Worm (Caenorhabditis elegans) whole organism, L4 larva: ENCODE results near the gene F21G4.1.

Experiments used
- D1046.2 ChIP-seq: fragments of 200-800 bp; sonication (Bioruptor generic); IDR thresholded peaks from 2 replicates; pipeline ENCODE4 v1.3.6; 2022; ENCODE audit warnings: missing genetic modification characterization, missing compliant biosample characterization
- F26F4.8 ChIP-seq: fragments of 200-800 bp; sonication (Bioruptor generic); conservative IDR thresholded peaks from 2 replicates; pipeline ENCODE4 v1.3.6; 2022; ENCODE audit warnings: missing genetic modification characterization, missing compliant biosample characterization
- T20F7.1 ChIP-seq: fragments of 200-800 bp; sonication (Bioruptor generic); optimal IDR thresholded peaks from 2 replicates; lab custom pipeline; 2018; ENCODE audit warnings: mild to moderate bottlenecking, missing genetic modification characterization, missing compliant biosample characterization
- Y105C5A.15 ChIP-seq: fragments of 200-800 bp; sonication (Bioruptor generic); IDR thresholded peaks from 2 replicates; pipeline ENCODE4 v1.3.6; 2022; ENCODE audit warnings: missing genetic modification characterization, missing compliant biosample characterization
- ZK546.5 ChIP-seq, 2 experiments: sonication (generic microtip); optimal IDR thresholded peaks; 2 replicates each; lab custom pipeline; 2017; ENCODE audit warnings: missing biosample characterization in 2 of 2, missing genetic modification characterization in 2 of 2
- aha-1 ChIP-seq: fragments of 150-350 bp; peaks from one replicate; lab custom pipeline; 2014; ENCODE audit warnings: missing biosample characterization, missing genetic modification characterization
- arid-1 ChIP-seq: fragments of 200-800 bp; sonication (Bioruptor generic); conservative IDR thresholded peaks from 2 replicates; pipeline ENCODE4 v1.3.6; 2022; ENCODE audit warnings: missing genetic modification reagents, missing genetic modification characterization, missing compliant biosample characterization
- ceh-32 ChIP-seq: sonication (generic microtip); optimal IDR thresholded peaks from 2 replicates; lab custom pipeline; 2016; ENCODE audit warnings: mild to moderate bottlenecking, missing genetic modification characterization, missing compliant biosample characterization; ENCODE audit not compliant: poor library complexity
- ceh-62 ChIP-seq: sonication (generic microtip); optimal IDR thresholded peaks from 2 replicates; lab custom pipeline; 2017; ENCODE audit warnings: missing biosample characterization, missing genetic modification characterization
- ces-1 ChIP-seq: fragments of 150-350 bp; sonication (generic microtip); optimal IDR thresholded peaks from 4 replicates; lab custom pipeline; 2014; ENCODE audit warnings: missing biosample characterization, missing genetic modification reagents, missing genetic modification characterization
- cey-2 ChIP-seq: sonication (generic microtip); optimal IDR thresholded peaks from 3 replicates; lab custom pipeline; 2017; ENCODE audit warnings: missing genetic modification characterization, mild to moderate bottlenecking, missing compliant biosample characterization, antibody characterized with exemption, borderline replicate concordance; ENCODE audit not compliant: insufficient read depth
- daf-12 ChIP-seq: fragments of 150-350 bp; optimal IDR thresholded peaks from 2 replicates; lab custom pipeline; 2014; ENCODE audit warnings: missing biosample characterization, missing genetic modification reagents, missing genetic modification characterization
- daf-16 ChIP-seq, 3 experiments: sonication (generic microtip); optimal IDR thresholded peaks; 2 replicates each; lab custom pipeline; 2016 to 2017; ENCODE audit warnings: missing genetic modification characterization in 3 of 3, missing genetic modification reagents in 3 of 3, mild to moderate bottlenecking in 2 of 3, missing compliant biosample characterization in 2 of 3, missing biosample characterization in 1 of 3, moderate library complexity in 1 of 3
- dmd-8 ChIP-seq: fragments of 200-800 bp; sonication (Bioruptor generic); IDR thresholded peaks from 2 replicates; pipeline ENCODE4 v1.3.6; 2022; ENCODE audit warnings: missing genetic modification characterization, missing compliant biosample characterization
- dve-1 ChIP-seq: sonication (generic microtip); optimal IDR thresholded peaks from 2 replicates; lab custom pipeline; 2017; ENCODE audit warnings: antibody characterized with exemption, mild to moderate bottlenecking, missing genetic modification characterization, missing compliant biosample characterization; ENCODE audit not compliant: insufficient read depth
- egl-27 ChIP-seq: sonication (generic microtip); optimal IDR thresholded peaks from 3 replicates; lab custom pipeline; 2017; ENCODE audit warnings: missing biosample characterization, missing genetic modification reagents, missing genetic modification characterization
- gei-8 ChIP-seq: fragments of 200-800 bp; sonication (Bioruptor generic); optimal IDR thresholded peaks from 2 replicates; lab custom pipeline; 2018; ENCODE audit warnings: mild to moderate bottlenecking, missing genetic modification characterization, missing compliant biosample characterization
- hlh-11 ChIP-seq: fragments of 200-800 bp; sonication (Bioruptor generic); optimal IDR thresholded peaks from 2 replicates; lab custom pipeline; 2018; ENCODE audit warnings: mild to moderate bottlenecking, missing genetic modification characterization, missing compliant biosample characterization
- hlh-30 ChIP-seq: sonication (generic microtip); optimal IDR thresholded peaks from 2 replicates; lab custom pipeline; 2017; ENCODE audit warnings: antibody characterized with exemption, mild to moderate bottlenecking, missing genetic modification characterization, missing compliant biosample characterization; ENCODE audit not compliant: insufficient read depth
- hmg-1.1 ChIP-seq: fragments of 200-800 bp; sonication (Bioruptor generic); IDR thresholded peaks from 2 replicates; pipeline ENCODE4 v1.3.6; 2022; ENCODE audit warnings: missing genetic modification reagents, missing genetic modification characterization, missing compliant biosample characterization
- jun-1 ChIP-seq: fragments of 150-350 bp; optimal IDR thresholded peaks from 2 replicates; lab custom pipeline; 2014; ENCODE audit warnings: missing biosample characterization, missing genetic modification reagents, missing genetic modification characterization
- lin-1 ChIP-seq: fragments of 200-800 bp; sonication (Bioruptor generic); IDR thresholded peaks from 2 replicates; pipeline ENCODE4 v1.3.6; 2022; ENCODE audit warnings: missing genetic modification reagents, missing genetic modification characterization, missing compliant biosample characterization
- lin-15B ChIP-seq: fragments of 150-350 bp; sonication (generic microtip); optimal IDR thresholded peaks from 3 replicates; lab custom pipeline; 2014; ENCODE audit warnings: missing biosample characterization, missing genetic modification characterization
- lin-38 ChIP-seq: fragments of 200-800 bp; sonication (Bioruptor generic); IDR thresholded peaks from 2 replicates; pipeline ENCODE4 v1.3.6; 2022; ENCODE audit warnings: missing genetic modification reagents, missing genetic modification characterization, missing compliant biosample characterization
- lin-39 ChIP-seq: fragments of 150-350 bp; optimal IDR thresholded peaks from 2 replicates; lab custom pipeline; 2014; ENCODE audit warnings: missing biosample characterization, missing genetic modification reagents, missing genetic modification characterization
- lsy-2 ChIP-seq, 2 experiments: fragments of 150-350 bp in 1 of 2; sonication (generic microtip) in 1 of 2; optimal IDR thresholded peaks; 2 replicates each; lab custom pipeline; 2014 to 2017; ENCODE audit warnings: missing biosample characterization in 2 of 2, missing genetic modification characterization in 2 of 2
- mdt-29 ChIP-seq: fragments of 200-800 bp; sonication (Bioruptor generic); IDR thresholded peaks from 2 replicates; pipeline ENCODE4 v1.3.6; 2022; ENCODE audit warnings: missing genetic modification reagents, missing genetic modification characterization, missing compliant biosample characterization
- mep-1 ChIP-seq: fragments of 150-350 bp; sonication (generic microtip); optimal IDR thresholded peaks from 3 replicates; lab custom pipeline; 2014; ENCODE audit warnings: missing biosample characterization, missing genetic modification characterization
- mxl-3 ChIP-seq: fragments of 200-800 bp; sonication (Bioruptor generic); optimal IDR thresholded peaks from 2 replicates; lab custom pipeline; 2018; ENCODE audit warnings: mild to moderate bottlenecking, missing genetic modification characterization, missing compliant biosample characterization
- nhr-28 ChIP-seq: fragments of 150-350 bp; optimal IDR thresholded peaks from 2 replicates; lab custom pipeline; 2014; ENCODE audit warnings: missing biosample characterization, missing genetic modification characterization
- pqm-1 ChIP-seq: sonication (generic microtip); optimal IDR thresholded peaks from 2 replicates; lab custom pipeline; 2017; ENCODE audit warnings: missing biosample characterization, missing genetic modification characterization
- sdz-12 ChIP-seq: fragments of 200-800 bp; sonication (Bioruptor generic); optimal IDR thresholded peaks from 2 replicates; lab custom pipeline; 2018; ENCODE audit warnings: mild to moderate bottlenecking, missing genetic modification characterization, missing compliant biosample characterization
- snpc-4 ChIP-seq: fragments of 150-350 bp; optimal IDR thresholded peaks from 2 replicates; lab custom pipeline; 2014; ENCODE audit warnings: missing biosample characterization, missing genetic modification characterization
- spr-1 ChIP-seq: sonication (generic microtip); optimal IDR thresholded peaks from 2 replicates; lab custom pipeline; 2016; ENCODE audit warnings: mild to moderate bottlenecking, missing genetic modification characterization, missing compliant biosample characterization
- unc-62 ChIP-seq, 3 experiments: fragments of 150-350 bp in 1 of 3; sonication (generic microtip); optimal IDR thresholded peaks in 2 of 3; peaks in 1 of 3; 1 replicate in 1 of 3; 2 replicates in 2 of 3; lab custom pipeline; 2014 to 2017; ENCODE audit warnings: missing biosample characterization in 3 of 3, missing genetic modification characterization in 3 of 3, missing genetic modification reagents in 3 of 3, missing genotype in 1 of 3
- zag-1 ChIP-seq: fragments of 150-350 bp; optimal IDR thresholded peaks from 2 replicates; lab custom pipeline; 2014; ENCODE audit warnings: missing biosample characterization, missing genetic modification characterization
- zfp-2 ChIP-seq: sonication (generic microtip); optimal IDR thresholded peaks from 2 replicates; lab custom pipeline; 2016; ENCODE audit warnings: mild to moderate bottlenecking, missing genetic modification characterization, missing compliant biosample characterization
- ztf-11 ChIP-seq: fragments of 150-350 bp; optimal IDR thresholded peaks from 2 replicates; lab custom pipeline; 2014; ENCODE audit warnings: missing biosample characterization, missing genetic modification characterization

F21G4.1 gene

ce11 chrX:9938537-9938936, 46.4 kb upstream of the F21G4.1 start, which contains the start of the genes C17G1.5 and C17G1.14:
C17G1.5 (plus strand) TSS chrX:9938802.
C17G1.14 (plus strand) TSS chrX:9938813.
- TF ChIP-seq dve-1 (tag; lab: Kevin White, UChicago) (peak; percentile 8), cey-2 (tag; lab: Kevin White, UChicago) (no peak), egl-27 (tag; lab: Kevin White, UChicago) (no peak), daf-16 (GFP tag; optimal IDR thresholded peaks at IDR 0.05; lab: Kevin White, UChicago) (no peak), daf-16 (tag; optimal IDR thresholded peaks at IDR 0.05; lab: Kevin White, UChicago) (peak; percentile 68), mxl-3 (no peak), lin-39 (no peak), ceh-32 (tag; lab: Kevin White, UChicago) (no peak), jun-1 (tag; lab: Kevin White, UChicago) (no peak), zag-1 (tag; lab: Kevin White, UChicago) (no peak), ceh-62 (no peak), snpc-4 (tag; lab: Kevin White, UChicago) (no peak), aha-1 (no peak), pqm-1 (tag; lab: Kevin White, UChicago) (peak; percentile 9), lsy-2 (tag; optimal IDR thresholded peaks at IDR 0.05; lab: Kevin White, UChicago) (no peak), T20F7.1 (no peak), lin-15B (tag; lab: Kevin White, UChicago) (no peak)

ce11 chrX:9938091-9938490, 46.0 kb upstream of the F21G4.1 start:
- no peak for TF ChIP-seq ztf-11 (tag; lab: Kevin White, UChicago)
- TF ChIP-seq lin-38: no peak
- peak; percentile 11 for TF ChIP-seq hlh-30
- TF ChIP-seq lin-1 (GFP tag; lab: Robert Waterston, UW): no peak
- TF ChIP-seq jun-1 (tag; lab: Kevin White, UChicago): no peak
- TF ChIP-seq nhr-28: no peak
- peak; percentile 29 for TF ChIP-seq hlh-11 (tag; lab: Kevin White, UChicago)
- no peak for TF ChIP-seq arid-1
- no peak for TF ChIP-seq daf-12 (tag; lab: Kevin White, UChicago)

ce11 chrX:9934009-9934323, 41.8 kb upstream of the F21G4.1 start:
- TF ChIP-seq arid-1: no peak
- TF ChIP-seq daf-16 (GFP tag; optimal IDR thresholded peaks at IDR 0.05; lab: Kevin White, UChicago): no peak
- peak; percentile 44 for TF ChIP-seq daf-16 (tag; optimal IDR thresholded peaks at IDR 0.05; lab: Kevin White, UChicago)
- peak; percentile 19 for TF ChIP-seq hlh-11 (tag; lab: Kevin White, UChicago)
- TF ChIP-seq nhr-28: peak; percentile 37
- TF ChIP-seq dve-1 (tag; lab: Kevin White, UChicago): peak; percentile 50
- TF ChIP-seq ces-1 (GFP tag; lab: Kevin White, UChicago): no peak
- no peak for TF ChIP-seq lin-15B (tag; lab: Kevin White, UChicago)
- peak; percentile 37 for TF ChIP-seq pqm-1 (tag; lab: Kevin White, UChicago)
- TF ChIP-seq mdt-29 (GFP tag; lab: Robert Waterston, UW): no peak
- TF ChIP-seq mep-1 (tag; lab: Kevin White, UChicago): peak; percentile 4
- TF ChIP-seq F26F4.8 (GFP tag; lab: Robert Waterston, UW): no peak

ce11 chrX:9933291-9934008, 41.3 kb upstream of the F21G4.1 start:
- TF ChIP-seq zfp-2 (tag; lab: Kevin White, UChicago) (no peak), hmg-1.1 (GFP tag; lab: Robert Waterston, UW) (no peak), unc-62 (GFP tag; optimal IDR thresholded peaks at IDR 0.05 in 1 of 2; lab: Kevin White, UChicago) (peak in 1 of 2 experiments; percentile 65), unc-62 (tag; optimal IDR thresholded peaks at IDR 0.05; lab: Kevin White, UChicago) (no peak), sdz-12 (GFP tag; lab: Kevin White, UChicago) (no peak), D1046.2 (GFP tag; lab: Robert Waterston, UW) (no peak), Y105C5A.15 (GFP tag; lab: Robert Waterston, UW) (no peak), hlh-30 (peak; percentile 32), gei-8 (GFP tag; lab: Kevin White, UChicago) (no peak), dmd-8 (GFP tag; lab: Robert Waterston, UW) (no peak), spr-1 (no peak), daf-16 (GFP tag; optimal IDR thresholded peaks at IDR 0.05; lab: Kevin White, UChicago) (no peak), daf-16 (tag; optimal IDR thresholded peaks at IDR 0.05; lab: Kevin White, UChicago) (peak; percentile 11), T20F7.1 (no peak), zag-1 (tag; lab: Kevin White, UChicago) (no peak), lin-38 (no peak), ZK546.5 (tag; optimal IDR thresholded peaks at IDR 0.05; lab: Kevin White, UChicago) (no peak)
